Worm (Caenorhabditis elegans): Measurements from ENCODE around the gene vha-5.

Gene vha-5

DNA sequence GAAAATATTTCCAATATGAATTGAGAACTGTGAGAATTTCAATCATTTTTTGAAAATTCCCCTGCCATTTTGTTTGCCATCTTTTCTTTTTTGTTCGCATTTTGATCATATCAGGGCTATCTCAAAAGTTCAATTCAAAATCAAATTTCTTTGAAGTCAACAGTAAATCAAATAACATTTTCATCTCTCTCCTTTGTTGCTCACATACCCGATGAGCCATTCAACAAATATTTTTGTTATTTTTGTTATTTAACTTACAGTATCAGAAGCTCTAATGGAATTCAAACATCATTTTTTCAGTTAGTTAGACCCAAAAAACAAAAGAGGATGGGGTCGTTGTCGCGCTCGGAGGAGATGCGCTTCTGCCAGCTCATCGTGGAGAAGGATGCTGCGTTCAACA lies at the start of gene vha-5:
TSS of gene vha-5 (plus strand) at position 301 of the 400 bp plus-strand sequence.
- TF ChIP-seq nhr-120 (GFP tag; IDR thresholded peaks at IDR 0.05) (no peak), hrde-1 (tag; optimal IDR thresholded peaks at IDR 0.05; ENCODE audit: borderline replicate concordance) (no peak), lsy-27 (tag; optimal IDR thresholded peaks at IDR 0.05; ENCODE audit: borderline replicate concordance, insufficient read depth) (no peak), gei-17 (GFP tag; optimal IDR thresholded peaks at IDR 0.05) (no peak), fkh-3 (tag; optimal IDR thresholded peaks at IDR 0.05) (no peak), ztf-26 (tag; optimal IDR thresholded peaks at IDR 0.05) (no peak), madf-3 (GFP tag; IDR thresholded peaks at IDR 0.05) (no peak), nfya-1 (tag; optimal IDR thresholded peaks at IDR 0.05; ENCODE audit: borderline replicate concordance, insufficient read depth) (no peak), egl-44 (GFP tag; IDR thresholded peaks at IDR 0.05) (no peak)

DNA sequence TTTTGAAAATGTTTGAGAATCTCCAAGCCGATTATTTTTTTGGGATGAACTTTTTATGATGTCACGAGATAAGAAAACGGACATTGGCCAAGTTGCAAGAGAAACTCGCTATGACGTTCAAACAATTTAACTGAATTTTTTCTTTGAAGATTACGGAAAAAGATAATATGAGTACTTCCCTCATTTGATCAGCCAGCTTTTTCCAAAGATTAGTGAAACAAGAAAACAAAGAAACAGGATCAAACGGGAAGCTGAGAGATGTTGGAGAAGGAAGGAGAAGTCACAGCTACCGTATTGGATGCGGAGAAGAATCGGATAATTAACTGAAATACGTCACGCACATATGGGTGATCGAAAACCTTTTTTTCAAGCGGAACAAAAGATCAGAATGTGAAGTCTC lies 49.6 kb upstream of the vha-5 start:
- TF ChIP-seq mes-4 (tag; optimal IDR thresholded peaks at IDR 0.05) (no peak), tbx-9 (tag; optimal IDR thresholded peaks at IDR 0.05; ENCODE audit: borderline replicate concordance) (no peak)

DNA sequence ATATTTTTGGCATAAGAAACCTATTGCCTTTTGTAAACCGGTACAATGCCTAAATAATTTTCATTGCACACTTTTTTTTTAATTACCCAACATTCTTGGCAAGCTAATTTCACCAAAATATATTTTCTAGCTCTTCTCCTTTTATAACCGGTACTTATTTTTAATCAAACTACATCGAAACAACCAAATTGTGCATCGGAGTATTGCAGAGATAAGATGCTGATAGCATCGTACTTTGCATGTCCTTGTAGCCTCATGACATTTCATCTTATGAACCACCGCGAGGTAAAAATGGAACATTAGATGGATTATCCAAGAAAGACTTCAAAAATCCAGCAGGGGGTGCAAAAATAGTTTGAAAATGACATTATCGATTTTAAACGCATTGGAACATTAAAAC lies 48.5 kb upstream of the vha-5 start:
- TF ChIP-seq nhr-80 (tag; optimal IDR thresholded peaks at IDR 0.05) (peak; percentile 22), attf-3 (GFP tag; conservative IDR thresholded peaks at IDR 0.05) (no peak)

DNA sequence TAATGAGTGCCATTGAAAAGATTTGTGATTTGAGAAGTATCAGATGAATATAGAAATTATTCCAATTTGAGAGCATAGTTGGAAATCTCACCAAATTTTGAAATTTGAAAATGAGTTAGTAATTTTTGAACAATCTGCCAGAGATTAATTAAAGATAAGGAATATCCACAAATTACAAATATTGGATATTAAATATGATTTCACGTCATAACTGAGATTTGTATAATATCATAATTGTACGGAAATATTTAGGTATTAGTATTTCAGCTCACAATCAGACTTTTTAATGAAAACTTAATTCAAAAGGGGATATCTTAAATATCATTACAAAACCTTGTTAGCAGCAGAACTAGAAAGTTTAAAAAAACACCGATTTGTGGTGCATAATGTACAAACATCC lies 43.9 kb upstream of the vha-5 start, which contains the start of gene K07H8.7:
TSS of gene K07H8.7 (minus strand) at position 101 of the 400 bp plus-strand sequence.
- TF ChIP-seq B0019.2 (GFP tag; conservative IDR thresholded peaks at IDR 0.05), result no peak
- TF ChIP-seq madf-10 (tag; optimal IDR thresholded peaks at IDR 0.05), result no peak
- no peak for TF ChIP-seq tbp1 (GFP tag; optimal IDR thresholded peaks at IDR 0.05)
- no peak for TF ChIP-seq dpl-1 (GFP tag; optimal IDR thresholded peaks at IDR 0.05)
- TF ChIP-seq ztf-6 (GFP tag; IDR thresholded peaks at IDR 0.05), result no peak
- TF ChIP-seq rec-8 (tag; optimal IDR thresholded peaks at IDR 0.05), result no peak
- no peak for TF ChIP-seq zim-3 (tag; optimal IDR thresholded peaks at IDR 0.05)
- no peak for TF ChIP-seq repo-1 (tag; optimal IDR thresholded peaks at IDR 0.05)

DNA sequence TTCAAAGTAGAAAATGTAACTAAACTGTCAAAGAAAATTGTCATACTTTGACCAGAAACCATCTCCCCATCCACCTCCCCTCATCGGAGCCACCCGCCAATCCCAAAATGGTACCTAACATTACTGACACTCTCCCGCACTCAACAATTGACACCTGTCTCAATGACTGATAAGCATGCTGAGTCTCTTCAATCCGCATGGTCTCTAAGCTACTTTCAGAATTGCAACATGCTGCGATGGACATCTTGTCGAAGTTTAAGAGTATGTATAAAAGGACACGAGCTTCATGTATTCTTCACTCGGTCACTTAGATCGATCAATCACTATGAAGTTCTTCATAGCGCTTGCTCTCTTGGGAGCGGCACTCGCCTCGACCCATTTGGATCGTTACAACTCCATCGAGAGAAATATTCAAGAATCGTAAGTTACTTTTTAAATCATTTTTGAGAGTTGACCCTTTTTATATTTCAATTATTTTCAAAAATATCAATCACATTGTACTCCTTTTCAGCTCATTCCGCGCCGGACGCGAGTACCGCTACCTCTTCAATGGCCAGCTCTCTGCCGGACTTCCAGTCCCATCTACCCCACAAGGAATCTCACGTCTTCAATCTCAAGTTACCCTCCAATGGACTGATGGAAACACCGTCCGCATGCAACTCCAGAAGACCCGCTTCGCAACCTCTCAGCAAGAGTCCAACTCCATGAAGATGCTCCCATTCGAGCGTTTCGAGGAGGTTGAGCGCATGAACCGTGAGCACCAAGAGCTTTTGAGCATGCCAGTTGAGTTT lies 42.7 kb upstream of the vha-5 start, which contains the start of gene vit-6:
TSS of gene vit-6 (plus strand) at position 310 of the 791 bp plus-strand sequence.
- TF ChIP-seq ets-4 (GFP tag; optimal IDR thresholded peaks at IDR 0.05) (peak; percentile 6), ztf-3 (GFP tag; optimal IDR thresholded peaks at IDR 0.05) (no peak), B0261.1 (tag; optimal IDR thresholded peaks at IDR 0.05) (no peak), egrh-3 (GFP tag; IDR thresholded peaks at IDR 0.05) (no peak), tbp1 (GFP tag; optimal IDR thresholded peaks at IDR 0.05) (peak; percentile 24), B0336.3 (GFP tag; IDR thresholded peaks at IDR 0.05) (peak; percentile 63), unc-62 (GFP tag; optimal IDR thresholded peaks at IDR 0.05) (peak; percentile 91), mes-4 (tag; optimal IDR thresholded peaks at IDR 0.05) (no peak), rcor-1 (GFP tag; IDR thresholded peaks at IDR 0.05) (0 out of 2 replicates have a peak, but pooled peaks have one; percentile 23), let-526 (GFP tag; IDR thresholded peaks at IDR 0.05) (0 out of 2 replicates have a peak, but pooled peaks have one; percentile 44), Y95B8A.8 (GFP tag; IDR thresholded peaks at IDR 0.05) (0 out of 2 replicates have a peak, but pooled peaks have one; percentile 27), let-607 (tag; optimal IDR thresholded peaks at IDR 0.05) (peak; percentile 73 to 78), pbrm-1 (GFP tag; IDR thresholded peaks at IDR 0.05) (0 out of 2 replicates have a peak, but pooled peaks have one; percentile 10), F52B5.7 (tag; optimal IDR thresholded peaks at IDR 0.05) (peak; percentile 63), sea-2 (GFP tag; IDR thresholded peaks at IDR 0.05) (0 out of 2 replicates have a peak, but pooled peaks have one; percentile 12), hmg-1.2 (GFP tag; IDR thresholded peaks at IDR 0.05) (peak; percentile 37; the same call in 1 of the 2 replicates), ztf-22 (GFP tag; optimal IDR thresholded peaks at IDR 0.05) (peak; percentile 8), fkh-3 (tag; optimal IDR thresholded peaks at IDR 0.05) (peak; percentile 24), dpff-1 (tag; optimal IDR thresholded peaks at IDR 0.05) (peak; percentile 45), lsl-1 (GFP tag; optimal IDR thresholded peaks at IDR 0.05) (no peak), cebp-2 (GFP tag; IDR thresholded peaks at IDR 0.05) (0 out of 2 replicates have a peak, but pooled peaks have one; percentile 36), F55B11.4 (tag; optimal IDR thresholded peaks at IDR 0.05; ENCODE audit: borderline replicate concordance, insufficient read depth) (no peak)

All from whole organism, young adult.